Worm (Caenorhabditis elegans) whole organism, early embryonic: Measurements from ENCODE around the gene fbxb-35.

Experiments used
- B0310.2 ChIP-seq: sonication (generic microtip); optimal IDR thresholded peaks from 2 replicates; lab custom pipeline; 2016; ENCODE audit warnings: mild to moderate bottlenecking, missing genetic modification characterization, missing compliant biosample characterization
- F13C5.2 ChIP-seq: sonication (generic microtip); optimal IDR thresholded peaks from 2 replicates; lab custom pipeline; 2017; ENCODE audit warnings: mild to moderate bottlenecking, missing genetic modification characterization, inconsistent platforms, missing compliant biosample characterization
- ama-1 ChIP-seq: fragments of 150-350 bp; optimal IDR thresholded peaks from 2 replicates; lab custom pipeline; 2014

- TF ChIP-seq B0310.2 (tag; lab: Kevin White, UChicago) (no peak), ama-1 (lab: Kevin White, UChicago) (no peak), F13C5.2 (tag; lab: Kevin White, UChicago) (no peak)
Observed at ce11 chrII:2013856-2014255, 37.6 kb upstream of the fbxb-35 start.
